Worm (Caenorhabditis elegans) whole organism, L3 larva: ENCODE measurements around the gene nhr-158.

Experiments
- R02D3.7 ChIP-seq: fragments of 150-350 bp; optimal IDR thresholded peaks from 2 replicates; lab custom pipeline; 2014; ENCODE audit warnings: missing biosample characterization, missing genetic modification characterization
- aly-2 ChIP-seq: fragments of 150-350 bp; optimal IDR thresholded peaks from 2 replicates; lab custom pipeline; 2014; ENCODE audit warnings: missing biosample characterization, missing genetic modification characterization
- ceh-16 ChIP-seq: sonication (generic microtip); optimal IDR thresholded peaks from 2 replicates; lab custom pipeline; 2017; ENCODE audit warnings: missing biosample characterization, missing genetic modification characterization
- ceh-82 ChIP-seq: fragments of 150-350 bp; optimal IDR thresholded peaks from 2 replicates; lab custom pipeline; 2014; ENCODE audit warnings: missing biosample characterization, missing genetic modification characterization
- daf-12 ChIP-seq: fragments of 150-350 bp; optimal IDR thresholded peaks from 2 replicates; lab custom pipeline; 2014; ENCODE audit warnings: missing biosample characterization, missing genetic modification reagents, missing genetic modification characterization
- egl-27 ChIP-seq: sonication (generic microtip); optimal IDR thresholded peaks from 4 replicates; lab custom pipeline; 2017; ENCODE audit warnings: missing biosample characterization, missing genetic modification reagents, missing genetic modification characterization
- egl-5 ChIP-seq: fragments of 150-350 bp; optimal IDR thresholded peaks from 2 replicates; lab custom pipeline; 2017; ENCODE audit warnings: missing biosample characterization, missing genetic modification reagents, missing genetic modification characterization, inconsistent platforms
- elt-1 ChIP-seq: fragments of 150-350 bp; optimal IDR thresholded peaks from 2 replicates; lab custom pipeline; 2014; ENCODE audit warnings: missing biosample characterization, missing genetic modification characterization
- elt-2 ChIP-seq: sonication (generic microtip); optimal IDR thresholded peaks from 2 replicates; lab custom pipeline; 2016; ENCODE audit warnings: missing genetic modification reagents, mild to moderate bottlenecking, missing genetic modification characterization, missing compliant biosample characterization
- elt-3 ChIP-seq, 3 experiments: fragments of 150-350 bp in 1 of 3; sonication (generic microtip) in 2 of 3; optimal IDR thresholded peaks; 2 replicates in 2 of 3; 4 replicates in 1 of 3; lab custom pipeline; 2014 to 2017; ENCODE audit warnings: missing biosample characterization in 3 of 3, missing genetic modification characterization in 3 of 3
- eor-1 ChIP-seq, 2 experiments: fragments of 150-350 bp; optimal IDR thresholded peaks; 2 replicates each; lab custom pipeline; 2014 to 2018; ENCODE audit warnings: missing biosample characterization in 2 of 2, missing genetic modification characterization in 2 of 2
- fkh-2 ChIP-seq: fragments of 150-350 bp; optimal IDR thresholded peaks from 2 replicates; lab custom pipeline; 2014; ENCODE audit warnings: missing biosample characterization, missing genetic modification reagents, missing genetic modification characterization
- fos-1 ChIP-seq: fragments of 150-350 bp; optimal IDR thresholded peaks from 2 replicates; lab custom pipeline; 2014; ENCODE audit warnings: missing biosample characterization, missing genetic modification characterization
- hmg-11 ChIP-seq: sonication (generic microtip); optimal IDR thresholded peaks from 2 replicates; lab custom pipeline; 2016; ENCODE audit warnings: missing genetic modification characterization, missing compliant biosample characterization
- lin-15B ChIP-seq: fragments of 150-350 bp; optimal IDR thresholded peaks from 2 replicates; lab custom pipeline; 2014; ENCODE audit warnings: missing biosample characterization, missing genetic modification characterization
- lin-39 ChIP-seq: fragments of 150-350 bp; optimal IDR thresholded peaks from 2 replicates; lab custom pipeline; 2018; ENCODE audit warnings: missing biosample characterization, missing genetic modification reagents, missing genetic modification characterization
- lsy-12 ChIP-seq: sonication (generic microtip); optimal IDR thresholded peaks from 2 replicates; lab custom pipeline; 2016; ENCODE audit warnings: mild to moderate bottlenecking, missing genetic modification characterization, missing compliant biosample characterization
- mdl-1 ChIP-seq: fragments of 150-350 bp; optimal IDR thresholded peaks from 2 replicates; lab custom pipeline; 2014; ENCODE audit warnings: missing biosample characterization, missing genetic modification characterization
- mml-1 ChIP-seq: fragments of 150-350 bp; sonication (generic microtip); optimal IDR thresholded peaks from 3 replicates; lab custom pipeline; 2014; ENCODE audit warnings: missing biosample characterization, missing genetic modification characterization
- nfya-1 ChIP-seq: sonication (generic microtip); optimal IDR thresholded peaks from 2 replicates; lab custom pipeline; 2017; ENCODE audit warnings: missing genetic modification characterization, mild to moderate bottlenecking, missing compliant biosample characterization, antibody characterized with exemption, moderate library complexity; ENCODE audit not compliant: insufficient read depth
- nhr-11 ChIP-seq: fragments of 150-350 bp; optimal IDR thresholded peaks from 2 replicates; lab custom pipeline; 2014; ENCODE audit warnings: missing biosample characterization, missing genetic modification characterization
- nhr-12 ChIP-seq: fragments of 150-350 bp; optimal IDR thresholded peaks from 2 replicates; lab custom pipeline; 2014; ENCODE audit warnings: missing biosample characterization, missing genetic modification characterization
- nhr-23 ChIP-seq: fragments of 150-350 bp; optimal IDR thresholded peaks from 2 replicates; lab custom pipeline; 2014; ENCODE audit warnings: missing biosample characterization, missing genetic modification reagents, missing genetic modification characterization
- nhr-237 ChIP-seq: fragments of 150-350 bp; optimal IDR thresholded peaks from 2 replicates; lab custom pipeline; 2014; ENCODE audit warnings: missing biosample characterization, missing genetic modification characterization
- nhr-25 ChIP-seq: sonication (generic microtip); optimal IDR thresholded peaks from 2 replicates; lab custom pipeline; 2017; ENCODE audit warnings: missing biosample characterization, missing genetic modification characterization
- nhr-28 ChIP-seq: fragments of 150-350 bp; optimal IDR thresholded peaks from 2 replicates; lab custom pipeline; 2014; ENCODE audit warnings: missing biosample characterization, missing genetic modification characterization
- nhr-43 ChIP-seq: sonication (generic microtip); optimal IDR thresholded peaks from 2 replicates; lab custom pipeline; 2016; ENCODE audit warnings: mild to moderate bottlenecking, missing genetic modification characterization, missing compliant biosample characterization; ENCODE audit not compliant: poor library complexity, severe bottlenecking
- nhr-67 ChIP-seq: fragments of 150-350 bp; optimal IDR thresholded peaks from 2 replicates; lab custom pipeline; 2014; ENCODE audit warnings: missing biosample characterization, missing genetic modification characterization
- pha-4 ChIP-seq: fragments of 150-350 bp; optimal IDR thresholded peaks from 2 replicates; lab custom pipeline; 2014; ENCODE audit warnings: missing biosample characterization, missing genetic modification reagents, missing genetic modification characterization
- pqm-1 ChIP-seq: fragments of 150-350 bp; optimal IDR thresholded peaks from 2 replicates; lab custom pipeline; 2017; ENCODE audit warnings: missing biosample characterization, missing genetic modification characterization, inconsistent platforms
- sea-2 ChIP-seq: fragments of 150-350 bp; sonication (generic microtip); optimal IDR thresholded peaks from 4 replicates; lab custom pipeline; 2014; ENCODE audit warnings: missing biosample characterization, missing genetic modification reagents, missing genetic modification characterization
- skn-1 ChIP-seq: fragments of 150-350 bp; optimal IDR thresholded peaks from 2 replicates; lab custom pipeline; 2014; ENCODE audit warnings: missing biosample characterization, missing genetic modification characterization
- snpc-4 ChIP-seq: fragments of 150-350 bp; optimal IDR thresholded peaks from 2 replicates; lab custom pipeline; 2014; ENCODE audit warnings: missing biosample characterization, missing genetic modification characterization
- tbx-2 ChIP-seq: sonication (generic microtip); optimal IDR thresholded peaks from 2 replicates; lab custom pipeline; 2016; ENCODE audit warnings: mild to moderate bottlenecking, missing genetic modification characterization, missing compliant biosample characterization
- zag-1 ChIP-seq: fragments of 150-350 bp; optimal IDR thresholded peaks from 2 replicates; lab custom pipeline; 2014; ENCODE audit warnings: missing biosample characterization, missing genetic modification characterization
- ztf-11 ChIP-seq: fragments of 150-350 bp; optimal IDR thresholded peaks from 2 replicates; lab custom pipeline; 2014; ENCODE audit warnings: missing biosample characterization, missing genetic modification characterization
- ztf-4 ChIP-seq: fragments of 150-350 bp; optimal IDR thresholded peaks from 2 replicates; lab custom pipeline; 2014; ENCODE audit warnings: missing biosample characterization, missing genetic modification characterization

Gene nhr-158

DNA sequence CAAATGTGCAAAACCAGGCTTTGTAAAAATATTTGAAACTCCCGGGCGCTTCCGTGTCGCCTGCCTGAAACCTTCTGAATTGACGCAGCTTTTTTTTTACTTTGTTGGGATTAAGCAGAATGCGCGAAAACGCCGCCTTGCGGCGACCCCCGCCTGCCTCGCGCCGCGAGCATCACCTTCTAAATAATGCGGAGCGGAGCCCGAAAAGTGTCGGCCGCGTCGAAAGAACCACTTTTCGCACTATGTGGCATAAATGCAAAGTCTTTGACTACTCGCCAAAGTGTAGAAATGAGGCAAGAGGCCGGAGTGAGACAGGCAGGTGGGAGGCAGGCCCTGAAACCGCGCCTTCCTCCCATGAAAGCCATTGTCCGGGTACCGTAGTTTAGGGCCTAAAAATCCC is 39.2 kb upstream of the nhr-158 start:
- no peak for TF ChIP-seq daf-12 (tag; lab: Kevin White, UChicago)
- TF ChIP-seq elt-3 (tag; optimal IDR thresholded peaks at IDR 0.05; lab: Kevin White, UChicago), result no peak
- TF ChIP-seq ceh-16 (tag; lab: Kevin White, UChicago), result no peak
- no peak for TF ChIP-seq ztf-11 (tag; lab: Kevin White, UChicago)
- no peak for TF ChIP-seq nfya-1 (tag; lab: Kevin White, UChicago)
- TF ChIP-seq fkh-2, result no peak
- TF ChIP-seq ztf-4 (tag; lab: Kevin White, UChicago), result no peak
- TF ChIP-seq nhr-237 (tag; lab: Kevin White, UChicago), result no peak
- no peak for TF ChIP-seq hmg-11
- no peak for TF ChIP-seq fos-1 (tag; lab: Kevin White, UChicago)
- no peak for TF ChIP-seq nhr-25
- TF ChIP-seq egl-5 (tag; lab: Kevin White, UChicago), result no peak
- TF ChIP-seq lin-15B, result no peak
- no peak for TF ChIP-seq nhr-43 (tag; lab: Kevin White, UChicago)
- TF ChIP-seq sea-2 (GFP tag; lab: Kevin White, UChicago), result no peak
- no peak for TF ChIP-seq nhr-23 (tag; lab: Kevin White, UChicago)

- TF ChIP-seq mdl-1 (tag; lab: Kevin White, UChicago) (no peak), nhr-12 (no peak), lsy-12 (tag; lab: Kevin White, UChicago) (no peak), snpc-4 (tag; lab: Kevin White, UChicago) (no peak), lin-39 (tag; lab: Kevin White, UChicago) (no peak), egl-27 (tag; lab: Kevin White, UChicago) (no peak), fos-1 (tag; lab: Kevin White, UChicago) (no peak), R02D3.7 (tag; lab: Kevin White, UChicago) (no peak), nhr-28 (tag; lab: Kevin White, UChicago) (no peak), elt-1 (tag; lab: Kevin White, UChicago) (no peak), pha-4 (tag; lab: Kevin White, UChicago) (no peak)
These were observed 38.5 kb upstream of the nhr-158 start, which contains the start of gene srx-68 for ce11 chrV:3912472-3912871. Gene srx-68, plus strand, starts transcription at chrV:3912772.

ce11 chrV:3905841-3906240 is 31.9 kb upstream of the nhr-158 start, which contains the start of gene nhr-156:
Gene nhr-156, plus strand, starts transcription at chrV:3906106.
- TF ChIP-seq nhr-67 (no peak), aly-2 (tag; lab: Kevin White, UChicago) (no peak), egl-27 (tag; lab: Kevin White, UChicago) (no peak), ceh-82 (tag; lab: Kevin White, UChicago) (no peak), ceh-16 (tag; lab: Kevin White, UChicago) (no peak), pha-4 (tag; lab: Kevin White, UChicago) (no peak), sea-2 (GFP tag; lab: Kevin White, UChicago) (no peak), eor-1 (tag; optimal IDR thresholded peaks at IDR 0.05; lab: Kevin White, UChicago) (no peak), pqm-1 (no peak), lsy-12 (tag; lab: Kevin White, UChicago) (no peak), tbx-2 (no peak), mml-1 (tag; lab: Kevin White, UChicago) (no peak), nhr-11 (tag; lab: Kevin White, UChicago) (no peak), nfya-1 (tag; lab: Kevin White, UChicago) (no peak), nhr-237 (tag; lab: Kevin White, UChicago) (no peak), elt-2 (tag; lab: Kevin White, UChicago) (no peak), zag-1 (tag; lab: Kevin White, UChicago) (no peak)
- TF ChIP-seq, all 47 proteins: peak for 0

- TF ChIP-seq skn-1 (tag; lab: Kevin White, UChicago) (no peak), nhr-237 (tag; lab: Kevin White, UChicago) (no peak), zag-1 (tag; lab: Kevin White, UChicago) (no peak), nfya-1 (tag; lab: Kevin White, UChicago) (no peak), fos-1 (tag; lab: Kevin White, UChicago) (no peak)
These were observed 29.5 kb upstream of the nhr-158 start for ce11 chrV:3903424-3903823.
